Worm (Caenorhabditis elegans) whole organism, mixed stage, embryonic: Measurements from ENCODE around the gene gas-1.

ENCODE experiments used
- ceh-39 ChIP-seq: fragments of 150-350 bp; optimal IDR thresholded peaks from 2 replicates; lab custom pipeline; 2014; ENCODE audit warnings: missing biosample characterization, missing genetic modification characterization
- ces-1 ChIP-seq: fragments of 150-350 bp; optimal IDR thresholded peaks from 2 replicates; lab custom pipeline; 2014; ENCODE audit warnings: missing biosample characterization, missing genetic modification reagents, missing genetic modification characterization
- elt-1 ChIP-seq: sonication (generic microtip); optimal IDR thresholded peaks from 2 replicates; lab custom pipeline; 2017; ENCODE audit warnings: missing genetic modification characterization, mild to moderate bottlenecking, missing compliant biosample characterization, antibody characterized with exemption, moderate library complexity, borderline replicate concordance; ENCODE audit not compliant: insufficient read depth
- elt-3 ChIP-seq: fragments of 150-350 bp; optimal IDR thresholded peaks from 2 replicates; lab custom pipeline; 2014; ENCODE audit warnings: missing biosample characterization, missing genetic modification characterization
- flh-1 ChIP-seq: fragments of 200-800 bp; sonication (Bioruptor generic); optimal IDR thresholded peaks from 2 replicates; lab custom pipeline; 2018; ENCODE audit warnings: mild to moderate bottlenecking, missing genetic modification characterization, moderate library complexity, missing compliant biosample characterization
- nhr-12 ChIP-seq: fragments of 150-350 bp; optimal IDR thresholded peaks from 2 replicates; lab custom pipeline; 2014; ENCODE audit warnings: missing biosample characterization, missing genetic modification characterization
- nhr-28 ChIP-seq: fragments of 150-350 bp; optimal IDR thresholded peaks from 2 replicates; lab custom pipeline; 2014; ENCODE audit warnings: missing biosample characterization, missing genetic modification characterization
- nhr-76 ChIP-seq: sonication (generic microtip); optimal IDR thresholded peaks from 2 replicates; lab custom pipeline; 2017; ENCODE audit warnings: missing biosample characterization, missing genetic modification characterization
- pha-4 ChIP-seq: fragments of 150-350 bp; optimal IDR thresholded peaks from 2 replicates; lab custom pipeline; 2018; ENCODE audit warnings: missing biosample characterization, missing genetic modification reagents, missing genetic modification characterization
- snpc-4 ChIP-seq: fragments of 150-350 bp; optimal IDR thresholded peaks from 2 replicates; lab custom pipeline; 2014; ENCODE audit warnings: missing biosample characterization, missing genetic modification characterization
- tbx-8 ChIP-seq: fragments of 200-800 bp; sonication (Bioruptor generic); optimal IDR thresholded peaks from 2 replicates; lab custom pipeline; 2018; ENCODE audit warnings: mild to moderate bottlenecking, missing genetic modification characterization, moderate library complexity, missing compliant biosample characterization
- unc-39 ChIP-seq: fragments of 150-350 bp; optimal IDR thresholded peaks from 2 replicates; lab custom pipeline; 2014; ENCODE audit warnings: missing biosample characterization, missing genetic modification characterization
- unc-62 ChIP-seq: fragments of 150-350 bp; optimal IDR thresholded peaks from 2 replicates; lab custom pipeline; 2014; ENCODE audit warnings: missing biosample characterization, missing genetic modification reagents, missing genetic modification characterization
- ztf-11 ChIP-seq: fragments of 150-350 bp; optimal IDR thresholded peaks from 2 replicates; lab custom pipeline; 2014; ENCODE audit warnings: missing biosample characterization, missing genetic modification characterization

DNA sequence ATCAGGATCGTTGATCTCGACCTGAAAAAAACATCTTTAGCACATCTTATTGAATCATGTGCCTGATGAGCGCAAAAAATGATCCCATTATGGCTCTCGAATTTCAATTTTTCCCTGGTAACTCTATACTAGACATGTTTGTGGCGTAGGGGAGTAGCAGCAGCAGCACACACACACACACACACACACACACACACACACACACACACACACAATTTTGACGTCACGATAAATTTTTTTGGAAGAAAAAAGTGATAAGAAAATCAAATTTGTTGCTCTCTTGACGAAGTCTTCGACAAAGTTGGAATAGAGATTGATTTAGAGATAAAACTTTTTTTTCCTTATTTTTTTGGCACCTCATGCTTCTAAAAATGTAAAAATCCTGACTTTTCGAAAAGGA, 39.4 kb upstream of the gas-1 start:
- TF ChIP-seq tbx-8 (GFP tag; lab: Kevin White, UChicago) (no peak), ceh-39 (no peak), ztf-11 (tag; lab: Kevin White, UChicago) (no peak), snpc-4 (no peak), elt-1 (no peak), ces-1 (GFP tag; lab: Kevin White, UChicago) (no peak), pha-4 (tag; lab: Kevin White, UChicago) (no peak), nhr-76 (tag; lab: Kevin White, UChicago) (no peak), unc-39 (tag; lab: Kevin White, UChicago) (no peak), nhr-12 (no peak), flh-1 (no peak), unc-62 (no peak), elt-3 (tag; lab: Kevin White, UChicago) (no peak), nhr-28 (tag; lab: Kevin White, UChicago) (no peak)
